Worm (Caenorhabditis elegans) whole organism, late embryonic: ENCODE data around the gene pes-9.

Source experiments
- C38D4.7 ChIP-seq: fragments of 200-800 bp; sonication (Bioruptor generic); optimal IDR thresholded peaks from 2 replicates; lab custom pipeline; 2018; ENCODE audit warnings: mild to moderate bottlenecking, missing genetic modification characterization, moderate library complexity, missing compliant biosample characterization
- T23F11.4 ChIP-seq: fragments of 200-800 bp; sonication (Bioruptor generic); optimal IDR thresholded peaks from 2 replicates; lab custom pipeline; 2018; ENCODE audit warnings: mild to moderate bottlenecking, missing genetic modification characterization, missing compliant biosample characterization
- ahr-1 ChIP-seq: sonication (generic microtip); optimal IDR thresholded peaks from 2 replicates; lab custom pipeline; 2016; ENCODE audit warnings: missing genetic modification characterization, missing compliant biosample characterization
- ama-1 ChIP-seq: fragments of 150-350 bp; optimal IDR thresholded peaks from 2 replicates; lab custom pipeline; 2014
- ceh-18 ChIP-seq: sonication (generic microtip); optimal IDR thresholded peaks from 2 replicates; lab custom pipeline; 2016; ENCODE audit warnings: missing genetic modification characterization, missing compliant biosample characterization
- ceh-19 ChIP-seq: fragments of 200-800 bp; sonication (Bioruptor generic); optimal IDR thresholded peaks from 2 replicates; lab custom pipeline; 2018; ENCODE audit warnings: mild to moderate bottlenecking, missing genetic modification characterization, missing compliant biosample characterization
- ceh-2 ChIP-seq: sonication (generic microtip); optimal IDR thresholded peaks from 2 replicates; lab custom pipeline; 2016; ENCODE audit warnings: missing genotype, missing genetic modification characterization, missing compliant biosample characterization
- ceh-34 ChIP-seq: sonication (generic microtip); optimal IDR thresholded peaks from 2 replicates; lab custom pipeline; 2016; ENCODE audit warnings: mild to moderate bottlenecking, missing genetic modification characterization, missing compliant biosample characterization
- ceh-48 ChIP-seq: sonication (generic microtip); optimal IDR thresholded peaks from 2 replicates; lab custom pipeline; 2016; ENCODE audit warnings: missing genetic modification characterization, inconsistent platforms, missing compliant biosample characterization
- che-1 ChIP-seq: sonication (generic microtip); optimal IDR thresholded peaks from 2 replicates; lab custom pipeline; 2016; ENCODE audit warnings: mild to moderate bottlenecking, missing genetic modification characterization, missing compliant biosample characterization
- dmd-4 ChIP-seq: sonication (generic microtip); optimal IDR thresholded peaks from 2 replicates; lab custom pipeline; 2016; ENCODE audit warnings: borderline replicate concordance, missing genetic modification characterization, missing compliant biosample characterization
- dve-1 ChIP-seq: sonication (generic microtip); optimal IDR thresholded peaks from 2 replicates; lab custom pipeline; 2017; ENCODE audit warnings: antibody characterized with exemption, mild to moderate bottlenecking, missing genetic modification characterization, missing compliant biosample characterization
- ets-4 ChIP-seq: sonication (generic microtip); optimal IDR thresholded peaks from 2 replicates; lab custom pipeline; 2016; ENCODE audit warnings: missing genetic modification characterization, missing compliant biosample characterization
- fkh-10 ChIP-seq: fragments of 150-350 bp; optimal IDR thresholded peaks from 2 replicates; lab custom pipeline; 2014; ENCODE audit warnings: missing biosample characterization, missing genetic modification reagents, missing genetic modification characterization
- gmeb-2 ChIP-seq: sonication (generic microtip); optimal IDR thresholded peaks from 2 replicates; lab custom pipeline; 2016; ENCODE audit warnings: missing genetic modification characterization, inconsistent platforms, missing compliant biosample characterization
- hlh-15 ChIP-seq: sonication (generic microtip); optimal IDR thresholded peaks from 2 replicates; lab custom pipeline; 2016; ENCODE audit warnings: missing genetic modification characterization, missing compliant biosample characterization
- hlh-30 ChIP-seq: sonication (generic microtip); optimal IDR thresholded peaks from 2 replicates; lab custom pipeline; 2017; ENCODE audit warnings: antibody characterized with exemption, missing genetic modification characterization, missing compliant biosample characterization; ENCODE audit not compliant: insufficient read depth
- lim-6 ChIP-seq: sonication (generic microtip); optimal IDR thresholded peaks from 2 replicates; lab custom pipeline; 2016; ENCODE audit warnings: missing genetic modification characterization, missing compliant biosample characterization
- lin-11 ChIP-seq: fragments of 200-800 bp; sonication (Bioruptor generic); optimal IDR thresholded peaks from 2 replicates; lab custom pipeline; 2018; ENCODE audit warnings: mild to moderate bottlenecking, missing genetic modification characterization, missing compliant biosample characterization
- madf-2 ChIP-seq: sonication (generic microtip); optimal IDR thresholded peaks from 2 replicates; lab custom pipeline; 2017; ENCODE audit warnings: missing genetic modification characterization, missing compliant biosample characterization
- mec-3 ChIP-seq: sonication (generic microtip); optimal IDR thresholded peaks from 2 replicates; lab custom pipeline; 2016; ENCODE audit warnings: borderline replicate concordance, missing genetic modification characterization, missing compliant biosample characterization
- nhr-11 ChIP-seq: fragments of 150-350 bp; optimal IDR thresholded peaks from 2 replicates; lab custom pipeline; 2014; ENCODE audit warnings: missing biosample characterization, missing genetic modification characterization
- nhr-232 ChIP-seq: sonication (generic microtip); optimal IDR thresholded peaks from 2 replicates; lab custom pipeline; 2016; ENCODE audit warnings: missing genetic modification characterization, missing compliant biosample characterization
- npax-4 ChIP-seq: sonication (generic microtip); optimal IDR thresholded peaks from 2 replicates; lab custom pipeline; 2016; ENCODE audit warnings: missing genetic modification characterization, missing compliant biosample characterization
- odd-2 ChIP-seq: sonication (generic microtip); optimal IDR thresholded peaks from 2 replicates; lab custom pipeline; 2017; ENCODE audit warnings: antibody characterized with exemption, mild to moderate bottlenecking, missing genetic modification characterization, missing compliant biosample characterization
- pha-4 ChIP-seq: fragments of 150-350 bp; optimal IDR thresholded peaks from 2 replicates; lab custom pipeline; 2018; ENCODE audit warnings: missing biosample characterization, missing genetic modification reagents, missing genetic modification characterization
- pros-1 ChIP-seq: fragments of 150-350 bp; optimal IDR thresholded peaks from 2 replicates; lab custom pipeline; 2014; ENCODE audit warnings: missing biosample characterization, missing genetic modification reagents, missing genetic modification characterization
- rnt-1 ChIP-seq: sonication (generic microtip); optimal IDR thresholded peaks from 2 replicates; lab custom pipeline; 2016; ENCODE audit warnings: missing genetic modification characterization, missing compliant biosample characterization
- sox-2 ChIP-seq: fragments of 200-800 bp; sonication (Bioruptor generic); IDR thresholded peaks from 2 replicates; pipeline ENCODE4 v1.3.6; 2022; ENCODE audit warnings: missing genetic modification reagents, missing genetic modification characterization, missing compliant biosample characterization
- sox-4 ChIP-seq: sonication (generic microtip); optimal IDR thresholded peaks from 2 replicates; lab custom pipeline; 2017; ENCODE audit warnings: mild to moderate bottlenecking, missing genetic modification characterization, inconsistent platforms, missing compliant biosample characterization
- syd-9 ChIP-seq: sonication (generic microtip); optimal IDR thresholded peaks from 2 replicates; lab custom pipeline; 2016; ENCODE audit warnings: mild to moderate bottlenecking, missing genetic modification characterization, moderate library complexity, missing compliant biosample characterization
- tbx-7 ChIP-seq: sonication (generic microtip); optimal IDR thresholded peaks from 2 replicates; lab custom pipeline; 2016; ENCODE audit warnings: missing genotype, missing genetic modification characterization, missing compliant biosample characterization
- ttx-3 ChIP-seq: sonication (generic microtip); optimal IDR thresholded peaks from 2 replicates; lab custom pipeline; 2016; ENCODE audit warnings: missing genetic modification reagents, missing genetic modification characterization, missing compliant biosample characterization
- unc-42 ChIP-seq: sonication (generic microtip); optimal IDR thresholded peaks from 2 replicates; lab custom pipeline; 2016; ENCODE audit warnings: missing genotype, missing genetic modification characterization, missing compliant biosample characterization
- unc-86 ChIP-seq: sonication (generic microtip); optimal IDR thresholded peaks from 2 replicates; lab custom pipeline; 2016; ENCODE audit warnings: missing genetic modification characterization, missing compliant biosample characterization

Gene pes-9

DNA sequence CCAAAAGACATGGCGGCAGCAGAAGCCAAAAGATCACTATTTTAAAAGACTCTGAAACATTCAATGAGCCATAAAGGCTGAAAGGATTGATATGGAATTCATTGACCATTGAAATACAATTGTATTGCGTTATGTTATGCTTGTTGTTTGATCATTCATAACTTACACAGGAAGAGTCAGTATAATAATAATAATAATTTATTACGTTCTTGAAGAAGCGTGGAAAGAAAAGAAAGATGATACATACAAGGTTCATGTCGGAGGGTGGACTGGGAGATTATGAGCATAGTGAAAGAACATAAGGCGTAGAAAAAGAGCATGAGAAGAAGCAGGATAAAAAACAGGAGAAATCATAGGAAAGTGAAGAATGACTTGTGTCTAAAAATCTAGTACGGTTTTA, 43.2 kb upstream of the pes-9 start, which contains the start of gene F43D2.7:
TSS of gene F43D2.7 (minus strand) at position 101 of the 400 bp plus-strand sequence.
- TF ChIP-seq rnt-1 (no peak), fkh-10 (GFP tag; lab: Kevin White, UChicago) (no peak), pha-4 (tag; lab: Kevin White, UChicago) (no peak), ahr-1 (no peak), unc-86 (no peak), dve-1 (tag; lab: Kevin White, UChicago) (no peak), mec-3 (tag; lab: Kevin White, UChicago) (no peak), npax-4 (tag; lab: Kevin White, UChicago) (no peak), ceh-2 (no peak)

DNA sequence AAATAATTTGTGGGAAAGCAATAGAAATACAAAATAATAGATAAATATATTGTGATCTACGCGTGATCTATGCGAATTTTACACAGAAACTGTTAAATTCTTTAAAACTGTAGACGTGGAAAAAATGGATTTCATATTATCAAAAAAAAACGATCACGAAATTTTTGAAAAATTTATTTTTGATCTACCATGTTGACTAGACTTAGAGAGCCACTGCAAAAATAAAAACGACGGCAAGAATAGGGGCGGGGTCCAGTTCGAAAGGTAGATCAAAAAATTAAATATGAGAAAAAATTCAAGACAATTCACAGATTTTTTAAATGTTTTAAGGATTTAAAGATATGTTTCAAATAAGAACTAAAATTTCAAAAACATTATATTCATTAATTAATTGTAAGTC, 41.2 kb upstream of the pes-9 start:
- TF ChIP-seq ama-1 (lab: Kevin White, UChicago) = no peak
- TF ChIP-seq gmeb-2 (tag; lab: Kevin White, UChicago) = no peak
- TF ChIP-seq tbx-7 (tag; lab: Kevin White, UChicago) = no peak

ce11 chrV:14635119-14635518, 38.3 kb upstream of the pes-9 start, which contains the start of gene F43D2.6:
TSS of gene F43D2.6 (minus strand) at chrV:14635180.
- TF ChIP-seq fkh-10 (GFP tag; lab: Kevin White, UChicago) = no peak
- TF ChIP-seq C38D4.7 (GFP tag; lab: Kevin White, UChicago) = no peak

- TF ChIP-seq ceh-18 (tag; lab: Kevin White, UChicago) (no peak), odd-2 (no peak), ahr-1 (no peak), lim-6 (tag; lab: Kevin White, UChicago) (no peak), madf-2 (no peak), sox-4 (tag; lab: Kevin White, UChicago) (no peak), ceh-48 (no peak), unc-42 (tag; lab: Kevin White, UChicago) (no peak), nhr-232 (no peak)
These were observed 36.5 kb upstream of the pes-9 start for ce11 chrV:14633319-14633718.

ce11 chrV:14631588-14631987, 34.8 kb upstream of the pes-9 start, which contains the start of gene F43D2.3:
TSS of gene F43D2.3 (plus strand) at chrV:14631888.
- TF ChIP-seq ets-4 (tag; lab: Kevin White, UChicago) = no peak
- TF ChIP-seq ceh-34 (tag; lab: Kevin White, UChicago) = no peak
- TF ChIP-seq unc-86 = no peak
- TF ChIP-seq nhr-232 = no peak
- no peak for TF ChIP-seq che-1 (tag; lab: Kevin White, UChicago)
- TF ChIP-seq sox-2 (GFP tag; lab: Robert Waterston, UW) = no peak
- no peak for TF ChIP-seq pros-1
- TF ChIP-seq ttx-3 = no peak
- TF ChIP-seq hlh-15 (tag; lab: Kevin White, UChicago) = no peak
- no peak for TF ChIP-seq T23F11.4 (GFP tag; lab: Kevin White, UChicago)
- no peak for TF ChIP-seq dmd-4
- no peak for TF ChIP-seq C38D4.7 (GFP tag; lab: Kevin White, UChicago)
- TF ChIP-seq ceh-19 (GFP tag; lab: Kevin White, UChicago) = no peak
- TF ChIP-seq lin-11 (tag; lab: Kevin White, UChicago) = no peak
- TF ChIP-seq syd-9 (tag; lab: Kevin White, UChicago) = no peak
- no peak for TF ChIP-seq hlh-30 (tag; lab: Kevin White, UChicago)
- no peak for TF ChIP-seq nhr-11
- TF ChIP-seq, all 69 proteins: peak for 0
